Fruit fly (Drosophila melanogaster): Measurements from ENCODE around the gene IM33.

Gene IM33

DNA sequence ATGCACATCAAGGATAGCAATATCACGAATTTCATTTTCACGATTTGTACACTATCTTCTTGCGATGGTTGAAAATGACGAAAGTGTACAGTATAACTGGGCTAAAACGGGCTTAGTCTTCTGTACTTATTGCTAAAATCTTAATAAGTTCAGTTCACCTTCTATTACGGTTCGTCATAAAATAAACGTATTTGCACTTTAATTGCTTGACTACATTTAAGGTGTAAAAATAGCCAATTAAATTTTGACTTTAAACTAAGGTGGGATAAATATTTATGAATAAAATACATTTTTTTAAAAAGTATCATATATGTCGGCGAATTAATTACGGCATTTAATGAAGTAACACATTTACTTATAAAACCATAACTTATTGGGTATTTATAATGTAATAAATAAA lies 26.8 kb downstream of the IM33 start, which contains the start of gene Sfp24Bb:
Gene Sfp24Bb (minus strand): TSS at position 101 of the 400 bp plus-strand sequence.
- TF ChIP-seq EcR (GFP tag; optimal IDR thresholded peaks at IDR 0.05) (no peak), CG14655 (GFP tag; optimal IDR thresholded peaks at IDR 0.05) (no peak), CG34367 (tag; optimal IDR thresholded peaks at IDR 0.05) (no peak), fd96Ca (GFP tag; IDR thresholded peaks at IDR 0.05) (no peak), rn (GFP tag; IDR thresholded peaks at IDR 0.05) (no peak), CG15710 (tag; optimal IDR thresholded peaks at IDR 0.05) (no peak), Pif1B (GFP tag; optimal IDR thresholded peaks at IDR 0.05) (no peak), CG4496 (GFP tag; IDR thresholded peaks at IDR 0.05) (no peak), gl (tag; optimal IDR thresholded peaks at IDR 0.05) (no peak), CG13204 (GFP tag; optimal IDR thresholded peaks at IDR 0.05) (no peak), CG32121 (GFP tag; IDR thresholded peaks at IDR 0.05) (no peak), CG8301 (tag; optimal IDR thresholded peaks at IDR 0.05) (no peak), CG8159 (tag; optimal IDR thresholded peaks at IDR 0.05) (no peak), CG10348 (GFP tag; IDR thresholded peaks at IDR 0.05) (no peak), Ets98B (GFP tag; IDR thresholded peaks at IDR 0.05) (no peak), CG9948 (tag; optimal IDR thresholded peaks at IDR 0.05) (no peak), CG12605 (GFP tag; IDR thresholded peaks at IDR 0.05) (no peak)

DNA sequence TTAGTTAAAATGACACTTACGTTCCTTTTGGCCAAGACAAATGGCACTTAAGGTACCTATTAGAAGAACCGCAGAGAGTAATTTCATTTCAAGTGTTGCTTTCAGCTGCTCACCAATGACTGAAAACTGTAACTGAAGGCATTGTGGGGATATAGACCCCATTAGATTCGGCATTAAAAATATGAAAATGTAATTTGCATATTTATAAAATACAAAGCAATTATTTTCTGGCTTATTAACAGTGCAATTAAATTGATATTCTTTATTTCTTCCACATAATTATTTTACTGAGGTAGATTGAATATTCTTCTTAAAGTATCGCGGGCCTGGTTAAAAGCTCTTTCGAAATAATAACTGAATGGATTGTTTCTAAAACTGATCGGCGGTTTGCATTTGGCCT lies 27.4 kb downstream of the IM33 start, which contains the start of gene Sfp24Bd:
Gene Sfp24Bd (minus strand): TSS at position 101 of the 400 bp plus-strand sequence.
- TF ChIP-seq CG32121 (GFP tag; IDR thresholded peaks at IDR 0.05): no peak

DNA sequence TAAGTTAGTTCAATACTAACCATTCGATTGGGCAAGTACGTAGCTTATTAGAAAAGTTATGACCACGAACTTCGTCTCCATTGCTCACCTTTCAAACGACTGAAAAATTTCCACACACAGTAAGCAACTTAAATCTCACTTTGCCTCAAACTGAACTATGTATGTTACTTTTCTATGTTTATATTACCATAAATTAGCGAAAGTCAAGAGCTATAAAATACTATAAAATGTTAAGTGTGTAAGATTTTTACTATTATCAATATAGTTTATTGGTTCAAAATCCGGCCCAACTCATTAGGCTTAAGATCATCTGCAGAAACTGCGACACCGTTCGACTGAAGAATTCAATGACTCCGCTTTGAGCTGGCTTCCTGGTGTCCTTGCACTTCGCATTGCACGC lies 28.0 kb downstream of the IM33 start, which contains the start of gene Sfp24Ba:
Gene Sfp24Ba (minus strand): TSS at position 101 of the 400 bp plus-strand sequence.
- TF ChIP-seq D1 (tag; optimal IDR thresholded peaks at IDR 0.05) (no peak), CG9948 (tag; optimal IDR thresholded peaks at IDR 0.05) (no peak), CG10348 (GFP tag; IDR thresholded peaks at IDR 0.05) (no peak), CG4496 (GFP tag; IDR thresholded peaks at IDR 0.05) (no peak), CG32121 (GFP tag; IDR thresholded peaks at IDR 0.05) (no peak), rn (GFP tag; IDR thresholded peaks at IDR 0.05) (no peak), fd96Ca (GFP tag; IDR thresholded peaks at IDR 0.05) (no peak), CG17806 (tag; optimal IDR thresholded peaks at IDR 0.05) (no peak), CG12605 (GFP tag; IDR thresholded peaks at IDR 0.05) (no peak)

DNA sequence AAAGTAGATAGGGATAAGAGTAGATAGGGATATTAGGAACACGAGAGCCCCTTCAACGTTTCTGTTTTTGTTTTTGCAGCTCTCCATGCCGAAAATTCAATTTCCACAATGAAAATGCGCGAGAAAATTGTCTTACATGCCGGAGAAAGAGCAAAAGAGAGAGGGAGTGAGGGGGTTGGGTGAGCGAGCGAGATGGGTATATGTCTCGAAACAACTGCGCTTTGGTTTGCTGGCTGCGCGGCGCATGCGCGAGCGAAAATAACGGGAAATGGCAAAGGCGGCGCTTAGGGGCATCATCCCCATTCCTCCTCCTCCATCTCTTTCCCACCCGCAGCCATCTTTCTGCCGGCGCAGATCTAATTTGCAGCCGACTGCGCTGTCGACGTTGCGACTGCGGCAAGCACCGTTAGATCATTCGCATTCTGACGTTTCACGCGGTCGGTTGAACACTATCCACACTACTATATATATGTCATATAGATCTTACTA lies 34.1 kb downstream of the IM33 start, which contains the start of gene Drgx:
Gene Drgx (plus strand): TSS at position 439 of the 489 bp plus-strand sequence.
- TF ChIP-seq D1 (tag; optimal IDR thresholded peaks at IDR 0.05): peak; percentile 3
- no peak for TF ChIP-seq CG12605 (GFP tag; IDR thresholded peaks at IDR 0.05)
- TF ChIP-seq Ets98B (GFP tag; IDR thresholded peaks at IDR 0.05): 0 out of 2 replicates have a peak, but pooled peaks have one; percentile 12
- TF ChIP-seq CG32121 (GFP tag; IDR thresholded peaks at IDR 0.05): peak; percentile 20; the same call in 1 of the 2 replicates

DNA sequence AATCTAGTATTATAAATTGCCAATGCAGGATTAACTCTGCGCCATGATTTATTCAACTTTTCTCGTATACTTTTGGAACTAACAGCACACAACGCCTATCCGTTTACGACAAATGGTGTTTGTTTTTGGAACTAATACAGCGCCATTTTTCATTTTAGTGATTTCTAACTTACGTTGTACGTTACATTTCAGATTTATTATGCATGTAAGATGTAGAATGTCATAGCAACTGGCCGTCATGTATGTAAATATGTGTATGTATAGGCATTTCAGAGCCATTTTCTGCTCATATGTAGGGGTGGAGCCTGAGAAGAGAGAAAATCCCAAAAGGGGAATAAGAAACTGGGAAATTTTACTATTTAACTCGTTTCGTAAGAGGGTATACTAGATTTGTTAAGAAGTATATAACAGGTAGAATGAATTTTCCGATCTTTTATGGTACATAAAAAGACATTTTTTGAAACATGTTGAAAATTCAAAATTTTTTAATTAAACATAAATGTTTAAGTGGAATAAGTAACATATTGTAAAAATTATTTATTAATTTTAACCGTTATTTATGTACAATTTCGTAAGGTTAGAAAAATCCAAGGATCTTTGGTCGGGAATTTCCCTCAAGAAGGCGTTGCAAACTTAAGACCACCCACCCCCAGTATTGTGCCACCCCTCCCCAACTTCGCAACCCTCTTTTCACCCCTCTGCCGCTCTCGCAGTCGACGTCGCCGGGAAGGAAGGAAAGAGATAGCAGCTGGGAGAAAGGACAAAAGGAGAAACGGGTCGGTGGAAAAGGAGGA lies 38.9 kb downstream of the IM33 start:
- TF ChIP-seq CG15710 (tag; optimal IDR thresholded peaks at IDR 0.05) (peak; percentile 43), rn (GFP tag; IDR thresholded peaks at IDR 0.05) (no peak), CG34367 (tag; optimal IDR thresholded peaks at IDR 0.05) (no peak), CG4496 (GFP tag; IDR thresholded peaks at IDR 0.05) (0 out of 3 replicates have a peak, but pooled peaks have one; percentile 40), CG8159 (tag; optimal IDR thresholded peaks at IDR 0.05) (peak; percentile 53), fd96Ca (GFP tag; IDR thresholded peaks at IDR 0.05) (no peak), EcR (GFP tag; optimal IDR thresholded peaks at IDR 0.05) (no peak), Ets98B (GFP tag; IDR thresholded peaks at IDR 0.05) (0 out of 2 replicates have a peak, but pooled peaks have one; percentile 53), Pif1B (GFP tag; optimal IDR thresholded peaks at IDR 0.05) (no peak), CG12605 (GFP tag; IDR thresholded peaks at IDR 0.05) (no peak), D1 (tag; optimal IDR thresholded peaks at IDR 0.05) (peak; percentile 43), CG17806 (tag; optimal IDR thresholded peaks at IDR 0.05) (peak; percentile 11), Pif1A (GFP tag; optimal IDR thresholded peaks at IDR 0.05) (no peak), CG8301 (tag; optimal IDR thresholded peaks at IDR 0.05) (peak; percentile 41), CG9948 (tag; optimal IDR thresholded peaks at IDR 0.05) (peak; percentile 29), CG13204 (GFP tag; optimal IDR thresholded peaks at IDR 0.05) (no peak), CG32121 (GFP tag; IDR thresholded peaks at IDR 0.05) (peak; percentile 36; the same call in 1 of the 2 replicates), CG14655 (GFP tag; optimal IDR thresholded peaks at IDR 0.05) (peak; percentile 51), CG10348 (GFP tag; IDR thresholded peaks at IDR 0.05) (no peak), gl (tag; optimal IDR thresholded peaks at IDR 0.05) (no peak), Snoo (tag; optimal IDR thresholded peaks at IDR 0.05) (no peak)

DNA sequence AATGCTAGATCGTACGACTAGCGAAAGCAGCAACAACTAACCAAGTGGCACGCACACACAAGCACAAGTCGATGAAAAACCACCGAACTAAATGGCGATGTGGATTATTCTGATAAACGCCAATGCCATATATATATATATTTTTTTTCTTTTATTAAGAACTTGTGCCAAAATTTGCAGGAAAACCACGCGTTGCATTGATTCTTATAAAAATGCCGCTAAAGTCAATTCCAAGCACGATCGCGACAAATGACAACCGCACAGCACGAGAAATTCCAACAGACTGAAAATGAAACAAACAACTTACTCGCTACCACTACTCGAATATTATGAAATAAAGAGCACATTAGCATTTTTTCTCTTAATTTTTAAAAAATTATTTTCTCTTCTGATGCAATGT lies 39.8 kb downstream of the IM33 start, which contains the start of gene for:
Gene for (minus strand): TSS at position 287 of the 400 bp plus-strand sequence.
- TF ChIP-seq Ets98B (GFP tag; IDR thresholded peaks at IDR 0.05) (peak; percentile 6; the same call in 1 of the 2 replicates), Pif1A (GFP tag; optimal IDR thresholded peaks at IDR 0.05) (no peak), CG32121 (GFP tag; IDR thresholded peaks at IDR 0.05) (peak; percentile 15; the same call in 1 of the 2 replicates), CG17806 (tag; optimal IDR thresholded peaks at IDR 0.05) (peak; percentile 2), CG4496 (GFP tag; IDR thresholded peaks at IDR 0.05) (no peak)

All from whole organism, pupa.